Fruit fly (Drosophila melanogaster): ENCODE results near the gene CG15169.

CG15169 gene

dm6 chr2L:18951674-18952073 is 39.1 kb upstream of the CG15169 start, which contains the start of gene Nedd8 (continued):
- no peak for TF ChIP-seq CG17568 (GFP tag; optimal IDR thresholded peaks at IDR 0.05)
- peak; percentile 91 for TF ChIP-seq bbx (GFP tag; IDR thresholded peaks at IDR 0.05; ENCODE audit: partially characterized antibody)
- no peak for TF ChIP-seq CG11247 (GFP tag; IDR thresholded peaks at IDR 0.05)
- TF ChIP-seq Scr (GFP tag; IDR thresholded peaks at IDR 0.05; ENCODE audit: partially characterized antibody) = peak; percentile 86
- peak; percentile 12 for TF ChIP-seq CG11504 (tag; optimal IDR thresholded peaks at IDR 0.05)
- no peak for TF ChIP-seq ac (GFP tag; optimal IDR thresholded peaks at IDR 0.05)
- TF ChIP-seq row (GFP tag; IDR thresholded peaks at IDR 0.05) = peak; percentile 42; the same call in 2 of the 3 replicates
- peak; percentile 65; the same call in 2 of the 3 replicates for TF ChIP-seq mld (GFP tag; IDR thresholded peaks at IDR 0.05; ENCODE audit: partially characterized antibody)
- peak; percentile 50 for TF ChIP-seq CG2116 (GFP tag; optimal IDR thresholded peaks at IDR 0.05)
- 0 out of 3 replicates have a peak, but pooled peaks have one; percentile 30 for TF ChIP-seq Dbx (GFP tag; IDR thresholded peaks at IDR 0.05)
- TF ChIP-seq usp (GFP tag; optimal IDR thresholded peaks at IDR 0.05) = no peak
- no peak for TF ChIP-seq ssp (GFP tag; IDR thresholded peaks at IDR 0.05)
- peak; percentile 42; the same call in 1 of the 2 replicates for TF ChIP-seq slbo (GFP tag; IDR thresholded peaks at IDR 0.05)
- TF ChIP-seq CG42726 (GFP tag; IDR thresholded peaks at IDR 0.05; ENCODE audit: partially characterized antibody) = peak; percentile 92
- peak; percentile 54 for TF ChIP-seq CG3163 (GFP tag; optimal IDR thresholded peaks at IDR 0.05)
- TF ChIP-seq CG43689 (GFP tag; IDR thresholded peaks at IDR 0.05) = no peak
- TF ChIP-seq CG16813 (GFP tag; IDR thresholded peaks at IDR 0.05; ENCODE audit: partially characterized antibody) = peak; percentile 83
- TF ChIP-seq CG9797 (GFP tag; optimal IDR thresholded peaks at IDR 0.05) = peak; percentile 76
- TF ChIP-seq CG11398 (GFP tag; optimal IDR thresholded peaks at IDR 0.05) = no peak
- peak; percentile 21 for TF ChIP-seq CG30020 (tag; optimal IDR thresholded peaks at IDR 0.05)
- TF ChIP-seq D19A (tag; optimal IDR thresholded peaks at IDR 0.05) = peak; percentile 28
- peak; percentile 86 for TF ChIP-seq vvl (GFP tag; IDR thresholded peaks at IDR 0.05)
- peak; percentile 15 for TF ChIP-seq CG33213 (GFP tag; optimal IDR thresholded peaks at IDR 0.05)
- peak; percentile 11 for TF ChIP-seq Sin3A (optimal IDR thresholded peaks at IDR 0.05)
- TF ChIP-seq HmgD (GFP tag; optimal IDR thresholded peaks at IDR 0.05) = peak; percentile 27
- no peak for TF ChIP-seq MTF-1 (GFP tag; optimal IDR thresholded peaks at IDR 0.05; ENCODE audit: borderline replicate concordance)
- TF ChIP-seq eve (GFP tag; optimal IDR thresholded peaks at IDR 0.05) = no peak
- TF ChIP-seq ham (GFP tag; IDR thresholded peaks at IDR 0.05) = no peak
- no peak for TF ChIP-seq CG31365 (tag; optimal IDR thresholded peaks at IDR 0.05)
- peak; percentile 85 for TF ChIP-seq CG6791 (GFP tag; IDR thresholded peaks at IDR 0.05; ENCODE audit: partially characterized antibody)
- peak; percentile 66 for TF ChIP-seq nerfin-2 (GFP tag; IDR thresholded peaks at IDR 0.05; ENCODE audit: partially characterized antibody)
- TF ChIP-seq hb (GFP tag; IDR thresholded peaks at IDR 0.05; ENCODE audit: partially characterized antibody) = peak; percentile 67; the same call in 2 of the 3 replicates
- peak; percentile 91 for TF ChIP-seq Dref (GFP tag; IDR thresholded peaks at IDR 0.05)
- TF ChIP-seq stwl (tag; optimal IDR thresholded peaks at IDR 0.05) = peak; percentile 89
- TF ChIP-seq Bgb (GFP tag; IDR thresholded peaks at IDR 0.05; ENCODE audit: partially characterized antibody) = peak; percentile 94
- TF ChIP-seq sens (GFP tag) = peak; percentile 83
- no peak for TF ChIP-seq CG7745 (tag; optimal IDR thresholded peaks at IDR 0.05)
- peak; percentile 22 for TF ChIP-seq B-H2 (GFP tag; optimal IDR thresholded peaks at IDR 0.05)
- TF ChIP-seq Lhr (GFP tag; optimal IDR thresholded peaks at IDR 0.05) = peak; percentile 53
- peak; percentile 68 for TF ChIP-seq Myb (GFP tag; optimal IDR thresholded peaks at IDR 0.05)
- peak; percentile 74 for TF ChIP-seq CG2129 (GFP tag; IDR thresholded peaks at IDR 0.05; ENCODE audit: partially characterized antibody)
- TF ChIP-seq Opbp (GFP tag; IDR thresholded peaks at IDR 0.05; ENCODE audit: partially characterized antibody) = peak; percentile 91
- TF ChIP-seq BEAF-32 (GFP tag; optimal IDR thresholded peaks at IDR 0.05) = peak; percentile 86
- peak; percentile 63 for TF ChIP-seq gfzf (GFP tag; optimal IDR thresholded peaks at IDR 0.05)
- TF ChIP-seq Dek (tag; optimal IDR thresholded peaks at IDR 0.05) = peak; percentile 5
- TF ChIP-seq vnd (GFP tag; IDR thresholded peaks at IDR 0.05; ENCODE audit: partially characterized antibody) = peak; percentile 75
- TF ChIP-seq Lpt (GFP tag; optimal IDR thresholded peaks at IDR 0.05) = no peak
- peak; percentile 32 for TF ChIP-seq phol (tag; optimal IDR thresholded peaks at IDR 0.05)
- TF ChIP-seq Oaz (GFP tag; IDR thresholded peaks at IDR 0.05) = no peak
- TF ChIP-seq CG13624 (GFP tag; optimal IDR thresholded peaks at IDR 0.05) = peak; percentile 11

Data from whole organism, embryonic.